Fruit fly (Drosophila melanogaster): ENCODE results near the gene Actn.

DNA sequence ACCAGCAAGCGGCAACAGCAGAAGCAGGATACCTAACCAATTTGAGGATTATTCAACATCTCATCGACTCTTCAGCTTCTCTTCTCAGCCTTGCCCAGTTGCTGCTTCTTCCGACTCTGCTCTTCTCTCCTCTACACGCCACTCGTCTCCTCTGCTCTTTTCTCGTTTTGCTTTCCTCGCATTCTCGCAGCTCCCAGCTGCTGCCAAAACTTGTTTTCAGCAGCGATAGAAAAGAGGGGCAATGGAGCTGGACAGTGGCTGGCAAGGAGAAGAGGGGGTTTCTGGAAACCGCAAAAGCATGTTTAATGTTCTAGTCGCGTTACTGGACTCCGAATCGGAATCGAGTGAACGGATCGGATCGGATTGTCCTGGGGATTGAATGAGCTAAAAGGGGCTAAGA is 28.7 kb downstream of the Actn start:
- TF ChIP-seq CG4318 (GFP tag; optimal IDR thresholded peaks at IDR 0.05) (no peak), Ets21C (GFP tag; optimal IDR thresholded peaks at IDR 0.05) (no peak), CG3032 (tag; optimal IDR thresholded peaks at IDR 0.05) (no peak), Eip78C (GFP tag) (no peak), CG10669 (GFP tag; optimal IDR thresholded peaks at IDR 0.05) (no peak)
